Fruit fly (Drosophila melanogaster) whole organism, embryonic: ENCODE measurements around the gene Kdm5.

ENCODE experiments used
- Abd-B ChIP-seq: fragments of 200-800 bp; sonication (Bioruptor generic); optimal IDR thresholded peaks from 2 replicates; lab custom pipeline; 2018; ENCODE audit warnings: missing biosample characterization, mild to moderate bottlenecking, missing genetic modification characterization, moderate library complexity
- Atf3 ChIP-seq: fragments of 200-800 bp; sonication (Bioruptor generic); optimal IDR thresholded peaks from 3 replicates; lab custom pipeline; 2016; ENCODE audit warnings: missing biosample characterization, missing genetic modification characterization
- CG1024 ChIP-seq: fragments of 200-800 bp; sonication (Bioruptor generic); IDR thresholded peaks from 2 replicates; pipeline ENCODE4 v1.3.6; 2022; ENCODE audit warnings: missing biosample characterization, missing genetic modification characterization
- CG13296 ChIP-seq: fragments of 200-800 bp; sonication (Bioruptor generic); optimal IDR thresholded peaks from 3 replicates; lab custom pipeline; 2018; ENCODE audit warnings: missing biosample characterization, mild to moderate bottlenecking, missing genetic modification characterization
- CG13624 ChIP-seq: fragments of 200-800 bp; sonication (Bioruptor generic); optimal IDR thresholded peaks from 2 replicates; lab custom pipeline; 2016; ENCODE audit warnings: missing biosample characterization, missing genetic modification characterization
- CG14050 ChIP-seq: fragments of 200-800 bp; sonication (Bioruptor generic); IDR thresholded peaks from 3 replicates; pipeline ENCODE4 v1.3.6; 2022; ENCODE audit warnings: missing biosample characterization, missing genetic modification characterization
- CG14710 ChIP-seq: fragments of 200-800 bp; sonication (Bioruptor generic); optimal IDR thresholded peaks from 3 replicates; lab custom pipeline; 2019; ENCODE audit warnings: missing biosample characterization, mild to moderate bottlenecking, missing genetic modification characterization, moderate library complexity
- CG15073 ChIP-seq: fragments of 200-800 bp; sonication (Bioruptor generic); optimal IDR thresholded peaks from 2 replicates; lab custom pipeline; 2016; ENCODE audit warnings: missing biosample characterization, missing genetic modification characterization
- CG15269 ChIP-seq: fragments of 200-800 bp; sonication (Bioruptor generic); optimal IDR thresholded peaks from 2 replicates; lab custom pipeline; 2018; ENCODE audit warnings: missing biosample characterization, mild to moderate bottlenecking, missing genetic modification characterization, moderate library complexity
- CG1647 ChIP-seq: fragments of 200-800 bp; sonication (Bioruptor generic); optimal IDR thresholded peaks from 3 replicates; lab custom pipeline; 2016; ENCODE audit warnings: missing biosample characterization, missing genetic modification characterization
- CG18262 ChIP-seq: fragments of 200-800 bp; optimal IDR thresholded peaks from 3 replicates; lab custom pipeline; 2019; ENCODE audit warnings: missing biosample characterization, mild to moderate bottlenecking, missing genetic modification characterization, moderate library complexity
- CG18764 ChIP-seq: fragments of 200-800 bp; sonication (Bioruptor generic); optimal IDR thresholded peaks from 3 replicates; lab custom pipeline; 2016; ENCODE audit warnings: missing biosample characterization, missing genetic modification characterization
- CG2678 ChIP-seq: fragments of 200-800 bp; sonication (Bioruptor generic); optimal IDR thresholded peaks from 3 replicates; lab custom pipeline; 2019; ENCODE audit warnings: missing biosample characterization, mild to moderate bottlenecking, missing genetic modification characterization, moderate library complexity
- CG30020 ChIP-seq: fragments of 200-800 bp; optimal IDR thresholded peaks from 2 replicates; lab custom pipeline; 2019; ENCODE audit warnings: missing biosample characterization, mild to moderate bottlenecking, missing genetic modification characterization, moderate library complexity
- CG31365 ChIP-seq: fragments of 200-800 bp; sonication (Bioruptor generic); optimal IDR thresholded peaks from 2 replicates; lab custom pipeline; 2018; ENCODE audit warnings: missing biosample characterization, mild to moderate bottlenecking, missing genetic modification characterization
- CG31441 ChIP-seq: fragments of 200-800 bp; sonication (Bioruptor generic); IDR thresholded peaks from 2 replicates; pipeline ENCODE4 v1.3.6; 2022; ENCODE audit warnings: missing biosample characterization, missing genetic modification characterization
- CG32532 ChIP-seq: fragments of 200-800 bp; sonication (Bioruptor generic); IDR thresholded peaks from 2 replicates; pipeline ENCODE4 v1.3.6; 2022; ENCODE audit warnings: missing biosample characterization, missing genetic modification characterization
- CG3407 ChIP-seq: fragments of 200-800 bp; sonication (Bioruptor generic); optimal IDR thresholded peaks from 2 replicates; lab custom pipeline; 2018; ENCODE audit warnings: missing biosample characterization, mild to moderate bottlenecking, missing genetic modification characterization
- CG34224 ChIP-seq: fragments of 200-800 bp; sonication (Bioruptor generic); IDR thresholded peaks from 3 replicates; pipeline ENCODE4 v1.3.6; 2022; ENCODE audit warnings: missing biosample characterization, missing genetic modification characterization; ENCODE audit not compliant: partially characterized antibody
- CG4404 ChIP-seq: fragments of 200-800 bp; sonication (Bioruptor generic); IDR thresholded peaks from 2 replicates; pipeline ENCODE4 v1.3.6; 2022; ENCODE audit warnings: missing biosample characterization, missing genetic modification characterization
- CG4424 ChIP-seq: fragments of 200-800 bp; sonication (Bioruptor generic); optimal IDR thresholded peaks from 3 replicates; lab custom pipeline; 2016; ENCODE audit warnings: missing biosample characterization, missing genetic modification characterization
- CG7839 ChIP-seq: fragments of 200-800 bp; sonication (Bioruptor generic); optimal IDR thresholded peaks from 3 replicates; lab custom pipeline; 2018; ENCODE audit warnings: missing biosample characterization, mild to moderate bottlenecking, missing genetic modification characterization, moderate library complexity
- CG8281 ChIP-seq: fragments of 200-800 bp; sonication (Bioruptor generic); optimal IDR thresholded peaks from 2 replicates; lab custom pipeline; 2018; ENCODE audit warnings: missing biosample characterization, mild to moderate bottlenecking, missing genetic modification characterization, moderate library complexity
- Hmx ChIP-seq: fragments of 200-800 bp; sonication (Bioruptor generic); optimal IDR thresholded peaks from 2 replicates; lab custom pipeline; 2016; ENCODE audit warnings: missing biosample characterization, missing genetic modification characterization
- Hr51 ChIP-seq, 2 experiments: fragments of 200-800 bp; sonication (Bioruptor generic); optimal IDR thresholded peaks; 2 replicates in 1 of 2; 3 replicates in 1 of 2; lab custom pipeline; 2016 to 2018; ENCODE audit warnings: missing biosample characterization in 2 of 2, missing genetic modification characterization in 2 of 2, mild to moderate bottlenecking in 1 of 2, moderate library complexity in 1 of 2
- NC2α ChIP-seq: fragments of 200-800 bp; sonication (Bioruptor generic); optimal IDR thresholded peaks from 2 replicates; lab custom pipeline; 2016; ENCODE audit warnings: missing biosample characterization, missing genetic modification characterization
- NC2β ChIP-seq: fragments of 200-800 bp; sonication (Bioruptor generic); optimal IDR thresholded peaks from 2 replicates; lab custom pipeline; 2016; ENCODE audit warnings: missing biosample characterization, missing genetic modification characterization
- NK7.1 ChIP-seq: fragments of 200-800 bp; sonication (Bioruptor generic); optimal IDR thresholded peaks from 3 replicates; lab custom pipeline; 2016; ENCODE audit warnings: missing biosample characterization, missing genetic modification characterization
- Oaz ChIP-seq: fragments of 200-800 bp; sonication (Bioruptor generic); IDR thresholded peaks from 2 replicates; pipeline ENCODE4 v1.3.6; 2022; ENCODE audit warnings: missing biosample characterization, missing genetic modification characterization
- Trl ChIP-seq, 3 experiments: fragments of >200 bp in 2 of 3; fragments of 200-800 bp in 1 of 3; sonication (Bioruptor generic) in 1 of 3; optimal IDR thresholded peaks; 2 replicates in 1 of 3; 3 replicates in 2 of 3; lab custom pipeline; 2016 to 2017; ENCODE audit warnings: missing biosample characterization in 1 of 3, missing genetic modification characterization in 1 of 3
- Xbp1 ChIP-seq: fragments of 200-800 bp; sonication (Bioruptor generic); optimal IDR thresholded peaks from 3 replicates; lab custom pipeline; 2016; ENCODE audit warnings: missing biosample characterization, mild to moderate bottlenecking, missing genetic modification characterization
- chn ChIP-seq: fragments of 200-800 bp; sonication (Bioruptor generic); optimal IDR thresholded peaks from 2 replicates; lab custom pipeline; 2016; ENCODE audit warnings: missing biosample characterization, missing genetic modification characterization
- corto ChIP-seq: fragments of 200-800 bp; sonication (Bioruptor generic); optimal IDR thresholded peaks from 2 replicates; lab custom pipeline; 2016; ENCODE audit warnings: missing biosample characterization, mild to moderate bottlenecking, missing genetic modification characterization, moderate library complexity
- croc ChIP-seq: fragments of 200-800 bp; sonication (Bioruptor generic); conservative IDR thresholded peaks from 3 replicates; pipeline ENCODE4 v1.3.6; 2022; ENCODE audit warnings: missing biosample characterization, missing genetic modification characterization
- crp ChIP-seq, 2 experiments: fragments of 200-800 bp; sonication (Bioruptor generic); optimal IDR thresholded peaks; 2 replicates in 1 of 2; 3 replicates in 1 of 2; lab custom pipeline; 2017; ENCODE audit warnings: missing biosample characterization in 2 of 2, missing genetic modification characterization in 2 of 2, mild to moderate bottlenecking in 1 of 2, moderate library complexity in 1 of 2
- cwo ChIP-seq: fragments of 200-800 bp; sonication (Bioruptor generic); optimal IDR thresholded peaks from 3 replicates; lab custom pipeline; 2017; ENCODE audit warnings: missing biosample characterization, missing genetic modification characterization, mild to moderate bottlenecking, moderate library complexity, missing genetic modification reagents
- dmrt11E ChIP-seq: fragments of 200-800 bp; sonication (Bioruptor generic); optimal IDR thresholded peaks from 3 replicates; lab custom pipeline; 2018; ENCODE audit warnings: missing biosample characterization, mild to moderate bottlenecking, missing genetic modification characterization, moderate library complexity
- esg ChIP-seq: fragments of 200-800 bp; sonication (Bioruptor generic); conservative IDR thresholded peaks from 2 replicates; pipeline ENCODE4 v1.3.6; 2022; ENCODE audit warnings: missing biosample characterization, missing genetic modification characterization
- fd102C ChIP-seq: fragments of 200-800 bp; sonication (Bioruptor generic); optimal IDR thresholded peaks from 2 replicates; lab custom pipeline; 2018; ENCODE audit warnings: missing biosample characterization, mild to moderate bottlenecking, missing genetic modification characterization, moderate library complexity
- fd64A ChIP-seq: fragments of 200-800 bp; sonication (Bioruptor generic); optimal IDR thresholded peaks from 3 replicates; lab custom pipeline; 2018; ENCODE audit warnings: missing biosample characterization, mild to moderate bottlenecking, missing genetic modification characterization
- gce ChIP-seq: fragments of 200-800 bp; sonication (Bioruptor generic); IDR thresholded peaks from 3 replicates; pipeline ENCODE4 v1.3.6; 2022; ENCODE audit warnings: missing biosample characterization, missing genetic modification characterization
- gcm ChIP-seq: fragments of 200-800 bp; sonication (Bioruptor generic); optimal IDR thresholded peaks from 2 replicates; lab custom pipeline; 2019; ENCODE audit warnings: missing biosample characterization, mild to moderate bottlenecking, missing genetic modification characterization, moderate library complexity
- lola ChIP-seq, 3 experiments: fragments of >200 bp in 2 of 3; fragments of 200-800 bp in 1 of 3; sonication (Bioruptor generic) in 1 of 3; optimal IDR thresholded peaks; 2 replicates each; lab custom pipeline; 2017 to 2019; ENCODE audit warnings: missing biosample characterization in 3 of 3, missing genetic modification characterization in 3 of 3, mild to moderate bottlenecking in 1 of 3, moderate library complexity in 1 of 3
- nerfin-2 ChIP-seq: fragments of 200-800 bp; sonication (Bioruptor generic); IDR thresholded peaks from 2 replicates; pipeline ENCODE4 v1.3.6; 2022; ENCODE audit warnings: missing biosample characterization, missing genetic modification characterization; ENCODE audit not compliant: partially characterized antibody
- pfk ChIP-seq: fragments of 200-800 bp; sonication (Bioruptor generic); optimal IDR thresholded peaks from 2 replicates; lab custom pipeline; 2018; ENCODE audit warnings: missing biosample characterization, mild to moderate bottlenecking, missing genetic modification characterization, moderate library complexity
- prd ChIP-seq, 3 experiments: fragments of >200 bp in 2 of 3; fragments of 200-800 bp in 1 of 3; sonication (Bioruptor generic) in 1 of 3; optimal IDR thresholded peaks in 2 of 3; IDR thresholded peaks in 1 of 3; 2 replicates in 2 of 3; 3 replicates in 1 of 3; pipeline versions ENCODE4 v1.3.6 to Lab custom; 2017 to 2022; ENCODE audit warnings: missing biosample characterization in 1 of 3, missing genetic modification characterization in 1 of 3
- ranshi ChIP-seq: fragments of 200-800 bp; sonication (Bioruptor generic); IDR thresholded peaks from 2 replicates; pipeline ENCODE4 v1.3.6; 2022; ENCODE audit warnings: missing biosample characterization, missing genetic modification characterization
- sisA ChIP-seq: fragments of 200-800 bp; sonication (Bioruptor generic); IDR thresholded peaks from 2 replicates; pipeline ENCODE4 v1.3.6; 2022; ENCODE audit warnings: missing biosample characterization, missing genetic modification characterization
- trem ChIP-seq: fragments of 200-800 bp; optimal IDR thresholded peaks from 3 replicates; lab custom pipeline; 2019; ENCODE audit warnings: missing biosample characterization, mild to moderate bottlenecking, missing genetic modification characterization, moderate library complexity

Gene Kdm5

dm6 chr2L:6022793-6023192 lies 23.5 kb upstream of the Kdm5 start:
- no peak for TF ChIP-seq CG13296 (GFP tag; lab: Kevin White, UChicago)
- TF ChIP-seq cwo (GFP tag; lab: Kevin White, UChicago) = no peak
- no peak for TF ChIP-seq Abd-B (GFP tag; lab: Kevin White, UChicago)
- no peak for TF ChIP-seq Hr51 (GFP tag; optimal IDR thresholded peaks at IDR 0.05; lab: Kevin White, UChicago)
- no peak for TF ChIP-seq gce
- peak; percentile 33; the same call in 1 of the 3 replicates for TF ChIP-seq croc
- TF ChIP-seq NK7.1 (GFP tag; lab: Kevin White, UChicago) = no peak
- TF ChIP-seq Oaz = no peak
- no peak for TF ChIP-seq CG8281 (tag; lab: Kevin White, UChicago)
- TF ChIP-seq NC2α = no peak
- TF ChIP-seq CG18764 (GFP tag; lab: Kevin White, UChicago) = no peak
- no peak for TF ChIP-seq CG14050
- TF ChIP-seq pfk (GFP tag; lab: Kevin White, UChicago) = no peak
- TF ChIP-seq CG2678 = peak; percentile 56
- no peak for TF ChIP-seq CG13624 (GFP tag; lab: Kevin White, UChicago)
- peak; percentile 13 for TF ChIP-seq dmrt11E (tag; lab: Kevin White, UChicago)
- peak; percentile 47; the same call in 1 of the 2 replicates for TF ChIP-seq CG31441 (GFP tag; lab: Robert Waterston, UW)
- no peak for TF ChIP-seq ranshi (GFP tag; lab: Robert Waterston, UW)
- peak; percentile 42 for TF ChIP-seq CG7839 (tag; lab: Kevin White, UChicago)
- TF ChIP-seq prd (optimal IDR thresholded peaks at IDR 0.05; lab: Kevin White, UChicago) = no peak
- peak; percentile 30; the same call in 1 of the 3 replicates for TF ChIP-seq prd (GFP tag; IDR thresholded peaks at IDR 0.05; lab: Robert Waterston, UW)
- TF ChIP-seq esg = no peak
- TF ChIP-seq CG3407 (GFP tag; lab: Kevin White, UChicago) = no peak
- peak; percentile 68 for TF ChIP-seq CG4404 (GFP tag; lab: Robert Waterston, UW)
- TF ChIP-seq CG1647 (GFP tag; lab: Kevin White, UChicago) = no peak
- peak; percentile 54 for TF ChIP-seq CG14710 (tag; lab: Kevin White, UChicago)
- TF ChIP-seq Trl (optimal IDR thresholded peaks at IDR 0.05; lab: Kevin White, UChicago) = no peak
- no peak for TF ChIP-seq Trl (GFP tag; optimal IDR thresholded peaks at IDR 0.05; lab: Kevin White, UChicago)
- peak in 1 of 3 experiments; percentile 58 for TF ChIP-seq lola (GFP tag; optimal IDR thresholded peaks at IDR 0.05; lab: Kevin White, UChicago)
- no peak for TF ChIP-seq CG15269
- peak; percentile 3 for TF ChIP-seq Xbp1 (GFP tag; lab: Kevin White, UChicago)
- TF ChIP-seq sisA (GFP tag; lab: Robert Waterston, UW) = 0 out of 2 replicates have a peak, but pooled peaks have one; percentile 27
- TF ChIP-seq Atf3 (GFP tag; lab: Kevin White, UChicago) = no peak
- TF ChIP-seq crp (GFP tag; optimal IDR thresholded peaks at IDR 0.05; lab: Kevin White, UChicago) = no peak
- no peak for TF ChIP-seq NC2β (GFP tag; lab: Kevin White, UChicago)
- TF ChIP-seq gcm (GFP tag; lab: Kevin White, UChicago) = no peak
- no peak for TF ChIP-seq CG30020
- no peak for TF ChIP-seq fd102C (GFP tag; lab: Kevin White, UChicago)
- no peak for TF ChIP-seq nerfin-2
- no peak for TF ChIP-seq CG1024 (GFP tag; lab: Robert Waterston, UW)
- no peak for TF ChIP-seq fd64A (GFP tag; lab: Kevin White, UChicago)
- TF ChIP-seq CG15073 = no peak
- peak; percentile 71 for TF ChIP-seq CG18262 (tag; lab: Kevin White, UChicago)
- no peak for TF ChIP-seq CG31365
- TF ChIP-seq CG32532 (GFP tag; lab: Robert Waterston, UW) = no peak
- peak; percentile 7 for TF ChIP-seq trem
- TF ChIP-seq CG34224 = no peak
- TF ChIP-seq corto = no peak
- no peak for TF ChIP-seq chn (GFP tag; lab: Kevin White, UChicago)
- no peak for TF ChIP-seq Hmx (GFP tag; lab: Kevin White, UChicago)
- peak; percentile 13 for TF ChIP-seq CG4424 (GFP tag; lab: Kevin White, UChicago)
